Fruit fly (Drosophila melanogaster) whole organism, embryonic: ENCODE results near the gene CG10996.
A peak's percentile ranks its signal among the peaks of the same experiment; 100 is the strongest.

Source experiments
- CG10462 ChIP-seq: fragments of 200-800 bp; sonication (Bioruptor generic); optimal IDR thresholded peaks from 2 replicates; lab custom pipeline; 2016; ENCODE audit warnings: missing biosample characterization, missing genetic modification characterization
- CG10565 ChIP-seq: fragments of 200-800 bp; sonication (Bioruptor generic); optimal IDR thresholded peaks from 3 replicates; lab custom pipeline; 2016; ENCODE audit warnings: missing biosample characterization, mild to moderate bottlenecking, missing genetic modification characterization
- CG10654 ChIP-seq: fragments of 200-800 bp; sonication (Bioruptor generic); optimal IDR thresholded peaks from 2 replicates; lab custom pipeline; 2016; ENCODE audit warnings: missing biosample characterization, missing genetic modification characterization
- CG11247 ChIP-seq: fragments of 200-800 bp; sonication (Bioruptor generic); IDR thresholded peaks from 2 replicates; pipeline ENCODE4 v1.3.6; 2022; ENCODE audit warnings: missing biosample characterization, missing genetic modification characterization
- CG12071 ChIP-seq: fragments of 200-800 bp; sonication (Bioruptor generic); optimal IDR thresholded peaks from 3 replicates; lab custom pipeline; 2018; ENCODE audit warnings: missing biosample characterization, mild to moderate bottlenecking, missing genetic modification characterization
- CG12391 ChIP-seq: fragments of 200-800 bp; sonication (Bioruptor generic); optimal IDR thresholded peaks from 3 replicates; lab custom pipeline; 2018; ENCODE audit warnings: missing biosample characterization, mild to moderate bottlenecking, missing genetic modification characterization, moderate library complexity
- CG12659 ChIP-seq: fragments of 200-800 bp; sonication (Bioruptor generic); optimal IDR thresholded peaks from 3 replicates; lab custom pipeline; 2017; ENCODE audit warnings: mild to moderate bottlenecking, missing biosample characterization, missing genetic modification reagents, missing genetic modification characterization
- CG13287 ChIP-seq: fragments of 200-800 bp; sonication (Bioruptor generic); IDR thresholded peaks from 2 replicates; pipeline ENCODE4 v1.3.6; 2022; ENCODE audit warnings: missing biosample characterization, missing genetic modification characterization; ENCODE audit not compliant: partially characterized antibody
- CG14050 ChIP-seq: fragments of 200-800 bp; sonication (Bioruptor generic); IDR thresholded peaks from 3 replicates; pipeline ENCODE4 v1.3.6; 2022; ENCODE audit warnings: missing biosample characterization, missing genetic modification characterization
- CG17802 ChIP-seq: fragments of 200-800 bp; sonication (Bioruptor generic); optimal IDR thresholded peaks from 2 replicates; lab custom pipeline; 2018; ENCODE audit warnings: missing biosample characterization, mild to moderate bottlenecking, missing genetic modification characterization, moderate library complexity
- CG2129 ChIP-seq: fragments of 200-800 bp; sonication (Bioruptor generic); IDR thresholded peaks from 2 replicates; pipeline ENCODE4 v1.3.6; 2022; ENCODE audit warnings: missing biosample characterization, missing genetic modification characterization; ENCODE audit not compliant: partially characterized antibody
- CG31365 ChIP-seq: fragments of 200-800 bp; sonication (Bioruptor generic); optimal IDR thresholded peaks from 2 replicates; lab custom pipeline; 2018; ENCODE audit warnings: missing biosample characterization, mild to moderate bottlenecking, missing genetic modification characterization
- CG31441 ChIP-seq: fragments of 200-800 bp; sonication (Bioruptor generic); IDR thresholded peaks from 2 replicates; pipeline ENCODE4 v1.3.6; 2022; ENCODE audit warnings: missing biosample characterization, missing genetic modification characterization
- CG3281 ChIP-seq: fragments of 200-800 bp; sonication (Bioruptor generic); optimal IDR thresholded peaks from 3 replicates; lab custom pipeline; 2017; ENCODE audit warnings: missing biosample characterization, mild to moderate bottlenecking, missing genetic modification characterization
- CG5245 ChIP-seq: fragments of 200-800 bp; sonication (Bioruptor generic); optimal IDR thresholded peaks from 3 replicates; lab custom pipeline; 2016; ENCODE audit warnings: missing biosample characterization, missing genetic modification characterization
- CG6791 ChIP-seq: fragments of 200-800 bp; sonication (Bioruptor generic); IDR thresholded peaks from 3 replicates; pipeline ENCODE4 v1.3.6; 2022; ENCODE audit warnings: missing biosample characterization, missing genetic modification characterization; ENCODE audit not compliant: partially characterized antibody
- CG6854 ChIP-seq: fragments of 200-800 bp; sonication (Bioruptor generic); optimal IDR thresholded peaks from 3 replicates; lab custom pipeline; 2017; ENCODE audit warnings: missing biosample characterization, mild to moderate bottlenecking, missing genetic modification characterization
- CG7271 ChIP-seq: fragments of 200-800 bp; sonication (Bioruptor generic); optimal IDR thresholded peaks from 2 replicates; lab custom pipeline; 2018; ENCODE audit warnings: missing biosample characterization, mild to moderate bottlenecking, missing genetic modification characterization, moderate library complexity
- CG7556 ChIP-seq: fragments of 200-800 bp; sonication (Bioruptor generic); optimal IDR thresholded peaks from 2 replicates; lab custom pipeline; 2017; ENCODE audit warnings: missing biosample characterization, mild to moderate bottlenecking, missing genetic modification characterization
- CG7839 ChIP-seq: fragments of 200-800 bp; sonication (Bioruptor generic); optimal IDR thresholded peaks from 3 replicates; lab custom pipeline; 2018; ENCODE audit warnings: missing biosample characterization, mild to moderate bottlenecking, missing genetic modification characterization, moderate library complexity
- Deaf1 ChIP-seq: fragments of 200-800 bp; optimal IDR thresholded peaks from 3 replicates; lab custom pipeline; 2019; ENCODE audit warnings: missing biosample characterization, mild to moderate bottlenecking, missing genetic modification characterization, moderate library complexity
- Dfd ChIP-seq, 2 experiments: fragments of >200 bp; optimal IDR thresholded peaks; 2 replicates each; lab custom pipeline; 2017; ENCODE audit warnings: missing biosample characterization in 2 of 2, missing genetic modification characterization in 2 of 2
- Eip74EF ChIP-seq, 2 experiments: fragments of 200-800 bp in 1 of 2; fragments of >200 bp in 1 of 2; sonication (Bioruptor generic) in 1 of 2; optimal IDR thresholded peaks; 2 replicates each; lab custom pipeline; 2017 to 2019; ENCODE audit warnings: missing biosample characterization in 2 of 2, missing genetic modification characterization in 2 of 2, mild to moderate bottlenecking in 1 of 2, moderate library complexity in 1 of 2
- HLHmδ ChIP-seq: fragments of 200-800 bp; sonication (Bioruptor generic); optimal IDR thresholded peaks from 2 replicates; lab custom pipeline; 2018; ENCODE audit warnings: missing biosample characterization, mild to moderate bottlenecking, missing genetic modification characterization, moderate library complexity
- HmgD ChIP-seq: fragments of 200-800 bp; sonication (Bioruptor generic); optimal IDR thresholded peaks from 3 replicates; lab custom pipeline; 2016; ENCODE audit warnings: missing biosample characterization, missing genetic modification characterization
- Lpt ChIP-seq: fragments of >200 bp; optimal IDR thresholded peaks from 2 replicates; lab custom pipeline; 2018; ENCODE audit warnings: missing biosample characterization, missing genetic modification characterization
- Meics ChIP-seq: fragments of 200-800 bp; sonication (Bioruptor generic); optimal IDR thresholded peaks from 2 replicates; lab custom pipeline; 2017; ENCODE audit warnings: missing biosample characterization, mild to moderate bottlenecking, missing genetic modification characterization
- Myb ChIP-seq: fragments of 200-800 bp; sonication (Bioruptor generic); optimal IDR thresholded peaks from 2 replicates; lab custom pipeline; 2016; ENCODE audit warnings: missing biosample characterization, missing genetic modification characterization
- NK7.1 ChIP-seq: fragments of 200-800 bp; sonication (Bioruptor generic); optimal IDR thresholded peaks from 3 replicates; lab custom pipeline; 2016; ENCODE audit warnings: missing biosample characterization, missing genetic modification characterization
- Oli ChIP-seq: fragments of 200-800 bp; sonication (Bioruptor generic); optimal IDR thresholded peaks from 2 replicates; lab custom pipeline; 2018; ENCODE audit warnings: missing biosample characterization, mild to moderate bottlenecking, missing genetic modification characterization, moderate library complexity
- Optix ChIP-seq: fragments of 200-800 bp; sonication (Bioruptor generic); IDR thresholded peaks from 3 replicates; pipeline ENCODE4 v1.3.6; 2022; ENCODE audit warnings: missing biosample characterization, missing genetic modification characterization
- TFAM ChIP-seq: fragments of 200-800 bp; sonication (Bioruptor generic); optimal IDR thresholded peaks from 2 replicates; lab custom pipeline; 2017; ENCODE audit warnings: missing biosample characterization, missing genetic modification characterization, inconsistent platforms
- Xrp1 ChIP-seq: fragments of 200-800 bp; sonication (Bioruptor generic); IDR thresholded peaks from 2 replicates; pipeline ENCODE4 v1.3.6; 2022; ENCODE audit warnings: missing biosample characterization, missing genetic modification characterization
- cad ChIP-seq: fragments of >200 bp; optimal IDR thresholded peaks from 2 replicates; lab custom pipeline; 2017; ENCODE audit warnings: missing biosample characterization, missing genetic modification characterization
- chm ChIP-seq: fragments of 200-800 bp; sonication (Bioruptor generic); IDR thresholded peaks from 2 replicates; pipeline ENCODE4 v1.3.6; 2022; ENCODE audit warnings: missing biosample characterization, missing genetic modification characterization
- gcm2 ChIP-seq: fragments of 200-800 bp; sonication (Bioruptor generic); optimal IDR thresholded peaks from 2 replicates; lab custom pipeline; 2016; ENCODE audit warnings: missing biosample characterization, missing genetic modification characterization
- gro ChIP-seq: fragments of 200-800 bp; sonication (Bioruptor generic); optimal IDR thresholded peaks from 2 replicates; lab custom pipeline; 2016; ENCODE audit warnings: missing biosample characterization, missing genetic modification characterization
- inv ChIP-seq: fragments of 200-800 bp; sonication (Bioruptor generic); IDR thresholded peaks from 2 replicates; pipeline ENCODE4 v1.3.6; 2022; ENCODE audit warnings: missing biosample characterization, missing genetic modification characterization; ENCODE audit not compliant: partially characterized antibody
- lab ChIP-seq: fragments of 200-800 bp; sonication (Bioruptor generic); optimal IDR thresholded peaks from 3 replicates; lab custom pipeline; 2017; ENCODE audit warnings: missing biosample characterization, missing genetic modification characterization, mild to moderate bottlenecking, moderate library complexity, missing genetic modification reagents
- nom ChIP-seq: fragments of 200-800 bp; sonication (Bioruptor generic); optimal IDR thresholded peaks from 2 replicates; lab custom pipeline; 2017; ENCODE audit warnings: missing biosample characterization, missing genetic modification characterization, mild to moderate bottlenecking, moderate library complexity, missing genetic modification reagents
- pros ChIP-seq: fragments of 200-800 bp; sonication (Bioruptor generic); optimal IDR thresholded peaks from 3 replicates; lab custom pipeline; 2019; ENCODE audit warnings: missing biosample characterization, mild to moderate bottlenecking, missing genetic modification characterization, moderate library complexity
- shn ChIP-seq: fragments of 200-800 bp; sonication (Bioruptor generic); optimal IDR thresholded peaks from 3 replicates; lab custom pipeline; 2016; ENCODE audit warnings: missing biosample characterization, missing genetic modification characterization
- sug ChIP-seq: fragments of 200-800 bp; optimal IDR thresholded peaks from 2 replicates; lab custom pipeline; 2019; ENCODE audit warnings: missing biosample characterization, mild to moderate bottlenecking, missing genetic modification characterization, moderate library complexity
- tin ChIP-seq: fragments of 200-800 bp; sonication (Bioruptor generic); optimal IDR thresholded peaks from 3 replicates; lab custom pipeline; 2016; ENCODE audit warnings: missing biosample characterization, missing genetic modification characterization
- twi ChIP-seq: fragments of 200-800 bp; optimal IDR thresholded peaks from 2 replicates; lab custom pipeline; 2019; ENCODE audit warnings: missing biosample characterization, mild to moderate bottlenecking, missing genetic modification characterization, moderate library complexity
- vvl ChIP-seq: fragments of 200-800 bp; sonication (Bioruptor generic); IDR thresholded peaks from 2 replicates; pipeline ENCODE4 v1.3.6; 2022; ENCODE audit warnings: missing biosample characterization, missing genetic modification characterization
- wdn ChIP-seq: fragments of 200-800 bp; sonication (Bioruptor generic); IDR thresholded peaks from 2 replicates; pipeline ENCODE4 v1.3.6; 2022; ENCODE audit warnings: missing biosample characterization, missing genetic modification characterization
- zen2 ChIP-seq: fragments of 200-800 bp; sonication (Bioruptor generic); IDR thresholded peaks from 3 replicates; pipeline ENCODE4 v1.3.6; 2022; ENCODE audit warnings: missing biosample characterization, missing genetic modification characterization; ENCODE audit not compliant: partially characterized antibody

CG10996 gene

dm6 chrX:13748906-13749872 lies 48.2 kb downstream of the CG10996 start (continued):
- TF ChIP-seq CG31365 (tag; lab: Kevin White, UChicago) (no peak), CG2129 (GFP tag; lab: Robert Waterston, UW) (no peak), CG6854 (GFP tag; lab: Kevin White, UChicago) (peak; percentile 63), CG10462 (no peak), Deaf1 (tag; lab: Kevin White, UChicago) (peak; percentile 49), CG13287 (GFP tag; lab: Robert Waterston, UW) (no peak), zen2 (GFP tag; lab: Robert Waterston, UW) (no peak), CG12391 (tag; lab: Kevin White, UChicago) (peak; percentile 75), CG10654 (GFP tag; lab: Kevin White, UChicago) (peak; percentile 21), CG31441 (GFP tag; lab: Robert Waterston, UW) (peak; percentile 82), Myb (GFP tag; lab: Kevin White, UChicago) (peak; percentile 7), CG6791 (GFP tag; lab: Robert Waterston, UW) (no peak), Eip74EF (GFP tag; optimal IDR thresholded peaks at IDR 0.05; lab: Kevin White, UChicago) (peak in 1 of 2 experiments; percentile 65), vvl (peak; percentile 88), gcm2 (GFP tag; lab: Kevin White, UChicago) (peak; percentile 1), shn (GFP tag; lab: Kevin White, UChicago) (no peak), CG7271 (tag; lab: Kevin White, UChicago) (no peak), Dfd (GFP tag; optimal IDR thresholded peaks at IDR 0.05; lab: Kevin White, UChicago) (no peak), CG10565 (GFP tag; lab: Kevin White, UChicago) (no peak), tin (GFP tag; lab: Kevin White, UChicago) (peak; percentile 8), lab (peak; percentile 79), wdn (GFP tag; lab: Robert Waterston, UW) (peak; percentile 61), Lpt (GFP tag; lab: Kevin White, UChicago) (no peak), CG17802 (tag; lab: Kevin White, UChicago) (no peak), nom (peak; percentile 75), CG7839 (peak; percentile 87), CG11247 (GFP tag; lab: Robert Waterston, UW) (peak; percentile 71; the same call in 1 of the 2 replicates), CG12659 (GFP tag; lab: Kevin White, UChicago) (peak; percentile 74), chm (peak; percentile 73; the same call in 1 of the 2 replicates), Xrp1 (GFP tag; lab: Robert Waterston, UW) (peak; percentile 64; the same call in 1 of the 2 replicates), NK7.1 (GFP tag; lab: Kevin White, UChicago) (no peak), CG3281 (GFP tag; lab: Kevin White, UChicago) (peak; percentile 79), gro (GFP tag; lab: Kevin White, UChicago) (no peak), Meics (GFP tag; lab: Kevin White, UChicago) (peak; percentile 87), sug (no peak), TFAM (GFP tag; lab: Kevin White, UChicago) (no peak), cad (GFP tag; lab: Kevin White, UChicago) (no peak), Oli (tag; lab: Kevin White, UChicago) (peak; percentile 74), HmgD (GFP tag; lab: Kevin White, UChicago) (no peak), pros (GFP tag; lab: Kevin White, UChicago) (no peak), HLHmδ (GFP tag; lab: Kevin White, UChicago) (no peak), CG5245 (no peak), CG12071 (GFP tag; lab: Kevin White, UChicago) (no peak), twi (tag; lab: Kevin White, UChicago) (peak; percentile 9), CG14050 (GFP tag; lab: Robert Waterston, UW) (peak; percentile 58; the same call in 2 of the 3 replicates), inv (no peak), CG7556 (GFP tag; lab: Kevin White, UChicago) (peak; percentile 86), Optix (GFP tag; lab: Robert Waterston, UW) (no peak)
